Worm (Caenorhabditis elegans) whole organism, early embryonic: ENCODE measurements around the gene Y73B6BL.47.

ENCODE experiments used
- F13C5.2 ChIP-seq: sonication (generic microtip); optimal IDR thresholded peaks from 2 replicates; lab custom pipeline; 2017; ENCODE audit warnings: mild to moderate bottlenecking, missing genetic modification characterization, inconsistent platforms, missing compliant biosample characterization
- ama-1 ChIP-seq: fragments of 150-350 bp; optimal IDR thresholded peaks from 2 replicates; lab custom pipeline; 2014
- ceh-13 ChIP-seq: fragments of 200-800 bp; sonication (Bioruptor generic); optimal IDR thresholded peaks from 2 replicates; lab custom pipeline; 2018; ENCODE audit warnings: mild to moderate bottlenecking, missing genetic modification characterization, missing compliant biosample characterization
- ceh-36 ChIP-seq: sonication (generic microtip); optimal IDR thresholded peaks from 2 replicates; lab custom pipeline; 2016; ENCODE audit warnings: missing genetic modification characterization, inconsistent platforms, missing compliant biosample characterization
- ets-7 ChIP-seq: sonication (generic microtip); optimal IDR thresholded peaks from 2 replicates; lab custom pipeline; 2016; ENCODE audit warnings: missing genotype, missing genetic modification characterization, missing compliant biosample characterization
- flt-1 ChIP-seq: fragments of 200-800 bp; sonication (Bioruptor generic); IDR thresholded peaks from 2 replicates; pipeline ENCODE4 v1.3.6; 2022; ENCODE audit warnings: missing genetic modification characterization, missing compliant biosample characterization
- hmbx-1 ChIP-seq: sonication (generic microtip); optimal IDR thresholded peaks from 2 replicates; lab custom pipeline; 2016; ENCODE audit warnings: mild to moderate bottlenecking, missing genetic modification characterization, missing compliant biosample characterization
- hmg-4 ChIP-seq: fragments of 200-800 bp; sonication (Bioruptor generic); optimal IDR thresholded peaks from 2 replicates; lab custom pipeline; 2018; ENCODE audit warnings: mild to moderate bottlenecking, missing genetic modification characterization, missing compliant biosample characterization
- pes-1 ChIP-seq: fragments of 200-800 bp; sonication (Bioruptor generic); IDR thresholded peaks from 2 replicates; pipeline ENCODE4 v1.3.6; 2022; ENCODE audit warnings: missing genetic modification reagents, missing genetic modification characterization, missing compliant biosample characterization
- scrt-1 ChIP-seq: fragments of 200-800 bp; sonication (Bioruptor generic); IDR thresholded peaks from 2 replicates; pipeline ENCODE4 v1.3.6; 2022; ENCODE audit warnings: missing genetic modification characterization, missing compliant biosample characterization
- tbx-11 ChIP-seq: fragments of 200-800 bp; sonication (Bioruptor generic); IDR thresholded peaks from 2 replicates; pipeline ENCODE4 v1.3.6; 2022; ENCODE audit warnings: missing genetic modification characterization, missing compliant biosample characterization
- tbx-37 ChIP-seq: fragments of 200-800 bp; sonication (Bioruptor generic); conservative IDR thresholded peaks from 2 replicates; pipeline ENCODE4 v1.3.6; 2022; ENCODE audit warnings: missing genetic modification reagents, missing genetic modification characterization, missing compliant biosample characterization
- tra-4 ChIP-seq: sonication (generic microtip); optimal IDR thresholded peaks from 2 replicates; lab custom pipeline; 2017; ENCODE audit warnings: missing genetic modification characterization, missing compliant biosample characterization

DNA sequence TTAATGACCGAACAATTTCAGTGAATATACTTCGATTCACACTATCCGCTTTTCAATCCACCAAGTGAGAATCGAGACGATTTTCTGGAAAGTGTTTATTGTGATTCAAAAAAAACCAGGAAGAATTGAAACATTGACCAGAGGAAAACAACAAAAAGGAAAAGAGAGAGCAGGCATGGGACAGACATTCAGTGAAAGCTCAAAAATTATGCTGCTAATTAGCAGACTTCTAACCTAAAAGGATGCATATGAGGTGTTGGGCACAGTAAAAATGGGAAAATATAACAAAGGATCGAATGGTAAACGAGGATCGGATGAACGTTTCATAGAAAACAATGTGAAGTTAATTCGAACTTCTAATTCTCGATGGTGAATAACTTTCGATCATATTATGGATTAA, 55.8 kb downstream of the Y73B6BL.47 start:
- TF ChIP-seq flt-1 (GFP tag; lab: Robert Waterston, UW) (no peak), ama-1 (no peak), hmg-4 (GFP tag; lab: Kevin White, UChicago) (no peak), pes-1 (GFP tag; lab: Robert Waterston, UW) (no peak), tra-4 (tag; lab: Kevin White, UChicago) (no peak), scrt-1 (no peak), F13C5.2 (tag; lab: Kevin White, UChicago) (no peak), ceh-13 (GFP tag; lab: Kevin White, UChicago) (no peak), tbx-37 (GFP tag; lab: Robert Waterston, UW) (no peak), hmbx-1 (no peak), tbx-11 (GFP tag; lab: Robert Waterston, UW) (no peak), ets-7 (tag; lab: Kevin White, UChicago) (no peak), ceh-36 (tag; lab: Kevin White, UChicago) (no peak)
